Worm (Caenorhabditis elegans): ENCODE measurements around the gene fbxa-209.

ce11 chrV:15399691-15400377, 27.0 kb downstream of the fbxa-209 start, which contains the start of the genes T06E6.15 and sri-7:
- TF ChIP-seq ama-1 (optimal IDR thresholded peaks at IDR 0.05), result no peak
- no peak for TF ChIP-seq aly-1 (tag; optimal IDR thresholded peaks at IDR 0.05)
- no peak for TF ChIP-seq tra-4 (tag; optimal IDR thresholded peaks at IDR 0.05)
- TF ChIP-seq scrt-1 (GFP tag; IDR thresholded peaks at IDR 0.05), result no peak
- no peak for TF ChIP-seq flt-1 (GFP tag; IDR thresholded peaks at IDR 0.05)
- TF ChIP-seq pes-1 (GFP tag; IDR thresholded peaks at IDR 0.05), result no peak
- no peak for TF ChIP-seq ceh-13 (GFP tag; optimal IDR thresholded peaks at IDR 0.05)
- no peak for TF ChIP-seq tbx-11 (GFP tag; IDR thresholded peaks at IDR 0.05)
- TF ChIP-seq ceh-36 (tag; optimal IDR thresholded peaks at IDR 0.05), result no peak

Measured in whole organism, early embryonic.